Fruit fly (Drosophila melanogaster): Measurements from ENCODE around the gene CAH16.

The CAH16 gene

DNA sequence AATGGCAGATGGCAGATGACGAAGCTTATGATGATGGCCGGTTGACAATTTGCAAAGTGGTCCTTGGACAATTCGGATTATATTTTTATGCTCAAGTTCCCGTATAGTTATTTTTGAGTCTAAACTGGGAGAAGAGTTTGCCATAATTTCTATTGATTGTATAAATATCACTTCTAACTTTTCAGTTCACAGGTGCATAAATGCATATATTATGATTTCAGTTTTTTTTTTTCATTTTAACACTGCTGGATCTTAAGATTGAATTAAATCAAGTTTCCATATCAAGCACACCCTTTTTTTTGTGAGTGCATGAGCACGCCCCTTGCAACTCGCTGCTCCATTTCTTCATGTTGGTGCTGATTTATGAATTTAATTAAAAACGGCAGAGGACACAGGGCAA is 36.9 kb downstream of the CAH16 start:
- TF ChIP-seq pad (GFP tag; optimal IDR thresholded peaks at IDR 0.05) = no peak

DNA sequence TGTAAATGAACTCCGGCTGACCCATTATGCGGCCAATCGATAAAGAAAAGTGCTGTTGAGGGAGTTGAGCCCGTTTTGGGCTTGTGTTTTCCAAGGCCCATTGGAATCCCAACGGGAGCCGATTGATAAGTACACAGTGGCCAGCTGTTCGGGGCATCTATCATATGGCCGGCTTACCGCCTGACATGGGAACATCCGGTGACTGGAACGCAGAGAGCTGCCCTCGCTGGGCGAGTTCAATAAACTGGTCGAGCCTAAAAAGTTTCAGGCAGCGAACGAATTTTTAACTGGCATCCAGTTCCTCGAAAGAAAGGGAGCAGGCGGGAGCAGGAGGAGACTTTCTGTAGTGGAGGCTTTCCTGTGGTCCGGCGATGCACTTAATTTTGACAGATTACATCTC is 41.5 kb downstream of the CAH16 start:
- no peak for TF ChIP-seq CG33017 (tag; optimal IDR thresholded peaks at IDR 0.05)

DNA sequence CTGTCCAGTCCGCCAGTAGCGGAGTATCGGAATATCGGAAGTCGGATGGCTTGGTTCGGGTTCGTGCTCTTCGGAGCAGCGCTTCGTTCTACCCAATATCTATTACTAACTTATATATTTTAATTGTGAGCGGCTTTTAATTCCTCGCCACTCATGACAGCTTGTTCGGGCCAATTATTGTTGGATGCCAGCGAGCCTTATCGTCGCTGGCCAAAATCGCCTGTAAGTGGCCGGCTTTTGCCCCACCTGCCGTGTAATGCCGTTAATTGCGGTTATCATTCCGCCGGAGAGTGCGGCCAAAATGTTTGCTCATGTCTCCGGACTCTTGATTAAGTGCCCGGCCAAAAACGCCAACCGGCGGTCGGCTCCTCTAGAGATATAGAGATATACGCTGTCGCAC is 45.2 kb downstream of the CAH16 start, which contains the start of gene pHCl-2:
pHCl-2 (minus strand) TSS at position 101 of the 400 bp plus-strand sequence.
- TF ChIP-seq CG7101 (tag; optimal IDR thresholded peaks at IDR 0.05) (no peak), CG5204 (GFP tag; optimal IDR thresholded peaks at IDR 0.05) (no peak), tj (GFP tag; optimal IDR thresholded peaks at IDR 0.05) (no peak), ovo (GFP tag; optimal IDR thresholded peaks at IDR 0.05) (no peak), CG12768 (GFP tag; optimal IDR thresholded peaks at IDR 0.05) (no peak), CG11617 (GFP tag; optimal IDR thresholded peaks at IDR 0.05) (no peak), cic (GFP tag; optimal IDR thresholded peaks at IDR 0.05) (no peak), pad (GFP tag; optimal IDR thresholded peaks at IDR 0.05) (no peak), bab1 (GFP tag; optimal IDR thresholded peaks at IDR 0.05) (no peak), Crg-1 (GFP tag; optimal IDR thresholded peaks at IDR 0.05) (no peak), Clk (GFP tag; optimal IDR thresholded peaks at IDR 0.05) (no peak), toe (GFP tag; optimal IDR thresholded peaks at IDR 0.05) (no peak), cnc (optimal IDR thresholded peaks at IDR 0.05) (no peak), CG33017 (tag; optimal IDR thresholded peaks at IDR 0.05) (no peak), Hr96 (GFP tag; optimal IDR thresholded peaks at IDR 0.05) (no peak)

DNA sequence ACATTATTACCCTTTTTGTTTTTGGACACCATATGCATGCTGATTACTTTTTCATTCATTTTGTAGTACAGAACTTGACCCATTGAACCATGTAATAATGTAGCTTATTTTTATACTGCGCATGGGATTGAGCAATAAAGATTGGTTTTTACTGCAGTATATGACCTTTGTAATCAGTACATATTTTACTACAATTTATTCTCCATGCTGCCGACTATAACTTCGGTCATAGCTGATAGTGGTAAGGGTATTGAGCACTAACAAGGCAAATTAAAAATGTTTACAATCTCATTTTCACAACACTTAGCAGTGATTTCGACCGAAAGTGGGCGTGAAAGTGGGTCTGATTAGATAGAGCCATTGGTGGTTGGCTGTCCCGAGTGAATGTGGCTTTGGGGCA is 46.4 kb downstream of the CAH16 start:
- TF ChIP-seq CG33017 (tag; optimal IDR thresholded peaks at IDR 0.05) (peak; percentile 69), tj (GFP tag; optimal IDR thresholded peaks at IDR 0.05) (no peak), CG1620 (GFP tag; optimal IDR thresholded peaks at IDR 0.05) (no peak), CG14711 (tag; optimal IDR thresholded peaks at IDR 0.05) (peak; percentile 8), Clk (GFP tag; optimal IDR thresholded peaks at IDR 0.05) (no peak), ovo (GFP tag; optimal IDR thresholded peaks at IDR 0.05) (no peak), kay (GFP tag; ENCODE audit: borderline replicate concordance) (peak; percentile 68), toe (GFP tag; optimal IDR thresholded peaks at IDR 0.05) (no peak), CG11617 (GFP tag; optimal IDR thresholded peaks at IDR 0.05) (peak; percentile 44), CG7045 (GFP tag; optimal IDR thresholded peaks at IDR 0.05) (peak; percentile 64), CG7101 (tag; optimal IDR thresholded peaks at IDR 0.05) (peak; percentile 25), CG5204 (GFP tag; optimal IDR thresholded peaks at IDR 0.05) (peak; percentile 17), Hr96 (GFP tag; optimal IDR thresholded peaks at IDR 0.05) (no peak)

DNA sequence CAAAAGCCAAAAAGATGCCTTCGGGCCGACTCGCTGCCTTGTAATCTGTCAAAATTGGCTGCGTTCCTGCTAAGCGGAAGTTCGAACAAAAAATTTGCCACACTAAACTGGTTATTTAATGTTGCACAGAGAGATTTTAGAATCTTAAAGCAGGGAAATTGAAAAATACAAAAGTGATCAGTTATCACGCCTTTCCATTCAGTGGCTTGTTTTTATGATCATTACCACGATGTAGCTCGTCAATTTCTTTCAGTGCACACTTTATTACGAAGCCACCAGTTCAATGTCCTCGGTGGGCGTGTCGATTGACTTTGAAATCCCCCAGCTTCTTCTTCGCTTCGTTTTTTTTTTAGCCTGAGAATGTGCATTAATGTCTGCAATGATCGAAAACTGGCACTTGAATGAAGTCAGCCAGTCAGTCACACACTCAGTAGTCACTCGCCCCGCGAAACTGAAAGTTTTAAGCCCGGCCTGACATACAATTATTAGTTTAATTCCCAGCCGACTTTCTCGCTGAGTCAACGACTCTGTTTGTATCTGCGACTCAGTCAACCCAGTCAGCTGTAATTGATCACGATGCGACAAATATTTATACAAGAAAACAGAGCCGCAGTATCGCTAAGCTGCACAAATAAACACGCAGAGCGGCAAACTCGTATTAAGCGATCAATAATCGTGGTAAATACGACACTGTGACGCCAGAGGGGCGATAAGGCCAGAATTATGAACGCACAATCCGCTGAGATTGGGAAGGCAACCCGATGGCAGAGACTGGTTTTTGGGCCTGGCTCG is 49.0 kb downstream of the CAH16 start:
- peak; percentile 31 for TF ChIP-seq tj (GFP tag; optimal IDR thresholded peaks at IDR 0.05)
- no peak for TF ChIP-seq Mnt (GFP tag; optimal IDR thresholded peaks at IDR 0.05)

DNA sequence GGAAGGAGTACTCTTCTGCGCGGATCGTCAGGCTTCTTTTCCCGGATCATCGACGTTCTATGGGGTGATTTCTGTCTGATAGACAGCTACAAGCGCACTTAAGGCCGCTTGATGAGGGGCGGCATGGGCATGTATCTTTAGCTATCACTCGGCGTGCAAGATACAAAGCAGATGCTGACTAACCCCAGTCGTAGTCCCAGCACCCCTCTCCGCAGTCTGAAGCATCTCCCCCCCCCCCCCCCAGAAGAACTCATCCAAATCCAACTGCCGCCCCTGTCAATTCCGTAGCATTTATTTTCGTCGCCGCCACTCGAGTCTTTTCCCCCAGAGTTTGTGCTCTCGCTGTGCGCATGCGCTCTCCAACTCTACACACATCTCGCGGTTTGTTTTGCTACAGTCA is 50.3 kb downstream of the CAH16 start:
- TF ChIP-seq CG1620 (GFP tag; optimal IDR thresholded peaks at IDR 0.05) = no peak

DNA sequence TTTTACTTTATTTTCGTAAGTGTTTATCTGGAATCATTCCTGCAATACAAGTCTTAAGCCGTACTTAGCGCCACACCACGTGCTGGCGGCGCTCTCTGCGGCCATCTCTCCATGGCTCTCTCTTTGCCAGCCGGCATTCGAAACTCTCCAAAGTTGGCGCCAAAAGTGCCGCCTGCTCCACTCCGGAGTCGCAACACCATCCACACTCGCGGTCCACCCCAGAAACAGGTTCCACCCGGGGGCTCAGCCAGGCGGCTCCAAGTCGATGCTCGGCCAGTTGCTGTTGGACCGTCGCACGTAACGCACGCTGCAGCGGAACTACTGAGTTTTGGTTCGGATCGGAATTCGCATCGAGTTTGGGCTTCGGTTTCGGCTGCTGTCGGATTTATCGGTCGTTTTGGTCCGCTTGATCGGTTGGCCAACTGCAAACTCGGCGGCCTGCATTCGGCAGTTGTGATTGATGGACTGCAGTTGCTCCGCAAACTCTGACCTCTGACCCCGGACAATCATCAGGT is 50.9 kb downstream of the CAH16 start, which contains the start of gene CG34347:
CG34347 (plus strand) TSS at position 275 of the 515 bp plus-strand sequence.
- TF ChIP-seq tj (GFP tag; optimal IDR thresholded peaks at IDR 0.05) = peak; percentile 71
- no peak for TF ChIP-seq kay (GFP tag; ENCODE audit: borderline replicate concordance)
- TF ChIP-seq Mnt (GFP tag; optimal IDR thresholded peaks at IDR 0.05) = peak; percentile 11
